Worm (Caenorhabditis elegans): ENCODE measurements around the gene ins-22.

ce11 chrIII:10040013-10040412, 13.9 kb downstream of the ins-22 start, which contains the start of gene T16G12.7:
- TF ChIP-seq aly-2 (tag; optimal IDR thresholded peaks at IDR 0.05) (no peak), zag-1 (tag; optimal IDR thresholded peaks at IDR 0.05) (no peak)

Data from whole organism, L2 larva.